Worm (Caenorhabditis elegans) whole organism, L1 larva: Measurements from ENCODE around the gene Y41D4B.4.

Source experiments
- C04F5.9 ChIP-seq: sonication (generic microtip); optimal IDR thresholded peaks from 2 replicates; lab custom pipeline; 2016; ENCODE audit warnings: missing genetic modification characterization, missing compliant biosample characterization
- C16A3.4 ChIP-seq: fragments of 150-350 bp; optimal IDR thresholded peaks from 2 replicates; lab custom pipeline; 2014; ENCODE audit warnings: missing biosample characterization, missing genetic modification characterization
- aly-2 ChIP-seq: fragments of 150-350 bp; optimal IDR thresholded peaks from 2 replicates; lab custom pipeline; 2014; ENCODE audit warnings: missing biosample characterization, missing genetic modification characterization
- ama-1 ChIP-seq: fragments of 150-350 bp; optimal IDR thresholded peaks from 2 replicates; lab custom pipeline; 2014
- blmp-1 ChIP-seq: fragments of 150-350 bp; optimal IDR thresholded peaks from 2 replicates; lab custom pipeline; 2014; ENCODE audit warnings: missing biosample characterization, missing genetic modification characterization
- ceh-63 ChIP-seq: fragments of 200-800 bp; sonication (Bioruptor generic); optimal IDR thresholded peaks from 2 replicates; lab custom pipeline; 2018; ENCODE audit warnings: mild to moderate bottlenecking, missing genetic modification characterization, missing compliant biosample characterization
- ceh-8 ChIP-seq: fragments of 200-800 bp; sonication (Bioruptor generic); optimal IDR thresholded peaks from 2 replicates; lab custom pipeline; 2018; ENCODE audit warnings: mild to moderate bottlenecking, missing genetic modification characterization, moderate library complexity, missing compliant biosample characterization
- ceh-82 ChIP-seq, 3 experiments: fragments of 150-350 bp in 1 of 3; sonication (generic microtip) in 2 of 3; optimal IDR thresholded peaks; 2 replicates each; lab custom pipeline; 2014 to 2017; ENCODE audit warnings: missing biosample characterization in 3 of 3, missing genetic modification characterization in 3 of 3
- ceh-90 ChIP-seq: sonication (generic microtip); optimal IDR thresholded peaks from 2 replicates; lab custom pipeline; 2016; ENCODE audit warnings: missing genetic modification characterization, missing compliant biosample characterization
- dsc-1 ChIP-seq: sonication (generic microtip); optimal IDR thresholded peaks from 2 replicates; lab custom pipeline; 2016; ENCODE audit warnings: mild to moderate bottlenecking, missing genetic modification characterization, missing compliant biosample characterization
- egl-13 ChIP-seq: sonication (generic microtip); optimal IDR thresholded peaks from 2 replicates; lab custom pipeline; 2016; ENCODE audit warnings: missing genotype, missing genetic modification reagents, missing genetic modification characterization, missing compliant biosample characterization
- elt-2 ChIP-seq: sonication (generic microtip); optimal IDR thresholded peaks from 2 replicates; lab custom pipeline; 2016; ENCODE audit warnings: missing genetic modification characterization, mild to moderate bottlenecking, inconsistent platforms, missing compliant biosample characterization, missing genetic modification reagents
- ets-5 ChIP-seq: fragments of 200-800 bp; sonication (Bioruptor generic); IDR thresholded peaks from 2 replicates; pipeline ENCODE4 v1.3.6; 2022; ENCODE audit warnings: missing genetic modification characterization, missing compliant biosample characterization
- fkh-10 ChIP-seq: sonication (generic microtip); optimal IDR thresholded peaks from 2 replicates; lab custom pipeline; 2017; ENCODE audit warnings: missing biosample characterization, missing genetic modification reagents, missing genetic modification characterization
- fkh-4 ChIP-seq: sonication (generic microtip); optimal IDR thresholded peaks from 2 replicates; lab custom pipeline; 2016; ENCODE audit warnings: missing compliant biosample characterization, missing genetic modification characterization, borderline replicate concordance
- fos-1 ChIP-seq: fragments of 150-350 bp; optimal IDR thresholded peaks from 2 replicates; lab custom pipeline; 2014; ENCODE audit warnings: missing biosample characterization, missing genetic modification characterization
- grh-1 ChIP-seq: fragments of 200-800 bp; sonication (Bioruptor generic); IDR thresholded peaks from 2 replicates; pipeline ENCODE4 v1.3.6; 2022; ENCODE audit warnings: missing genetic modification reagents, missing genetic modification characterization, missing compliant biosample characterization
- hlh-17 ChIP-seq: fragments of 200-800 bp; sonication (Bioruptor generic); optimal IDR thresholded peaks from 2 replicates; lab custom pipeline; 2018; ENCODE audit warnings: missing genetic modification characterization, mild to moderate bottlenecking, missing compliant biosample characterization, moderate library complexity, borderline replicate concordance
- irx-1 ChIP-seq: sonication (generic microtip); optimal IDR thresholded peaks from 2 replicates; lab custom pipeline; 2016; ENCODE audit warnings: missing genetic modification characterization, missing compliant biosample characterization
- jun-1 ChIP-seq: fragments of 150-350 bp; optimal IDR thresholded peaks from 2 replicates; lab custom pipeline; 2014; ENCODE audit warnings: missing biosample characterization, missing genetic modification reagents, missing genetic modification characterization
- lin-13 ChIP-seq: fragments of 150-350 bp; optimal IDR thresholded peaks from 2 replicates; lab custom pipeline; 2014; ENCODE audit warnings: missing biosample characterization, missing genetic modification reagents, missing genetic modification characterization
- lin-14 ChIP-seq: fragments of 200-800 bp; sonication (Bioruptor generic); optimal IDR thresholded peaks from 2 replicates; lab custom pipeline; 2018; ENCODE audit warnings: mild to moderate bottlenecking, missing genetic modification characterization, moderate library complexity, missing compliant biosample characterization
- lin-15B ChIP-seq: fragments of 150-350 bp; sonication (generic microtip); optimal IDR thresholded peaks from 3 replicates; lab custom pipeline; 2014; ENCODE audit warnings: missing biosample characterization, missing genetic modification characterization
- lin-39 ChIP-seq: fragments of 150-350 bp; optimal IDR thresholded peaks from 2 replicates; lab custom pipeline; 2014; ENCODE audit warnings: missing biosample characterization, missing genetic modification reagents, missing genetic modification characterization
- lir-3 ChIP-seq: sonication (generic microtip); optimal IDR thresholded peaks from 2 replicates; lab custom pipeline; 2016; ENCODE audit warnings: mild to moderate bottlenecking, missing genetic modification characterization, moderate library complexity, missing compliant biosample characterization; ENCODE audit not compliant: poor library complexity
- mdl-1 ChIP-seq, 2 experiments: fragments of 150-350 bp; optimal IDR thresholded peaks; 2 replicates each; lab custom pipeline; 2014 to 2017; ENCODE audit warnings: missing biosample characterization in 2 of 2, missing genetic modification characterization in 2 of 2, inconsistent platforms in 1 of 2
- mep-1 ChIP-seq: fragments of 150-350 bp; optimal IDR thresholded peaks from 2 replicates; lab custom pipeline; 2014; ENCODE audit warnings: missing biosample characterization, missing genetic modification characterization
- nhr-11 ChIP-seq: fragments of 150-350 bp; optimal IDR thresholded peaks from 2 replicates; lab custom pipeline; 2014; ENCODE audit warnings: missing biosample characterization, missing genetic modification characterization
- nhr-12 ChIP-seq: sonication (generic microtip); optimal IDR thresholded peaks from 2 replicates; lab custom pipeline; 2017; ENCODE audit warnings: missing biosample characterization, missing genetic modification characterization
- nhr-20 ChIP-seq: sonication (generic microtip); optimal IDR thresholded peaks from 2 replicates; lab custom pipeline; 2016; ENCODE audit warnings: mild to moderate bottlenecking, missing genetic modification characterization, missing compliant biosample characterization
- nhr-237 ChIP-seq: fragments of 150-350 bp; optimal IDR thresholded peaks from 2 replicates; lab custom pipeline; 2014; ENCODE audit warnings: missing biosample characterization, missing genetic modification characterization
- nhr-47 ChIP-seq: sonication (generic microtip); optimal IDR thresholded peaks from 2 replicates; lab custom pipeline; 2016; ENCODE audit warnings: mild to moderate bottlenecking, missing genetic modification characterization, moderate library complexity, missing compliant biosample characterization
- nhr-71 ChIP-seq: sonication (generic microtip); optimal IDR thresholded peaks from 2 replicates; lab custom pipeline; 2016; ENCODE audit warnings: mild to moderate bottlenecking, missing genetic modification characterization, moderate library complexity, missing compliant biosample characterization
- nhr-77 ChIP-seq: fragments of 150-350 bp; optimal IDR thresholded peaks from 2 replicates; lab custom pipeline; 2014; ENCODE audit warnings: missing biosample characterization, missing genetic modification characterization
- pax-3 ChIP-seq: fragments of 200-800 bp; sonication (Bioruptor generic); optimal IDR thresholded peaks from 2 replicates; lab custom pipeline; 2018; ENCODE audit warnings: mild to moderate bottlenecking, missing genetic modification characterization, moderate library complexity, missing compliant biosample characterization
- rnt-1 ChIP-seq: sonication (generic microtip); optimal IDR thresholded peaks from 2 replicates; lab custom pipeline; 2016; ENCODE audit warnings: mild to moderate bottlenecking, missing genetic modification characterization, moderate library complexity, missing compliant biosample characterization
- snpc-4 ChIP-seq: fragments of 150-350 bp; optimal IDR thresholded peaks from 2 replicates; lab custom pipeline; 2014; ENCODE audit warnings: missing biosample characterization, missing genetic modification characterization
- snu-23 ChIP-seq: sonication (generic microtip); optimal IDR thresholded peaks from 2 replicates; lab custom pipeline; 2016; ENCODE audit warnings: missing genetic modification characterization, missing compliant biosample characterization
- sox-4 ChIP-seq: sonication (generic microtip); optimal IDR thresholded peaks from 2 replicates; lab custom pipeline; 2016; ENCODE audit warnings: missing genetic modification characterization, missing compliant biosample characterization
- sptf-1 ChIP-seq: fragments of 150-350 bp; optimal IDR thresholded peaks from 2 replicates; lab custom pipeline; 2014; ENCODE audit warnings: missing biosample characterization, missing genetic modification characterization
- swsn-7 ChIP-seq: sonication (generic microtip); optimal IDR thresholded peaks from 2 replicates; lab custom pipeline; 2016; ENCODE audit warnings: missing genetic modification characterization, missing compliant biosample characterization
- tbx-2 ChIP-seq: sonication (generic microtip); optimal IDR thresholded peaks from 2 replicates; lab custom pipeline; 2016; ENCODE audit warnings: missing genetic modification characterization, missing compliant biosample characterization
- unc-30 ChIP-seq: sonication (generic microtip); optimal IDR thresholded peaks from 2 replicates; lab custom pipeline; 2017; ENCODE audit warnings: missing biosample characterization, missing genetic modification characterization
- unc-86 ChIP-seq: sonication (generic microtip); optimal IDR thresholded peaks from 2 replicates; lab custom pipeline; 2016; ENCODE audit warnings: missing genetic modification characterization, missing compliant biosample characterization
- unc-98 ChIP-seq: fragments of 200-800 bp; sonication (Bioruptor generic); IDR thresholded peaks from 2 replicates; pipeline ENCODE4 v1.3.6; 2022; ENCODE audit warnings: missing genetic modification characterization, missing compliant biosample characterization
- xbp-1 ChIP-seq: sonication (generic microtip); optimal IDR thresholded peaks from 2 replicates; lab custom pipeline; 2016; ENCODE audit warnings: missing genetic modification characterization, missing compliant biosample characterization
- zip-4 ChIP-seq: fragments of 200-800 bp; sonication (Bioruptor generic); optimal IDR thresholded peaks from 2 replicates; lab custom pipeline; 2018; ENCODE audit warnings: mild to moderate bottlenecking, missing genetic modification characterization, moderate library complexity, missing compliant biosample characterization
- ztf-4 ChIP-seq: fragments of 150-350 bp; optimal IDR thresholded peaks from 2 replicates; lab custom pipeline; 2014; ENCODE audit warnings: missing biosample characterization, missing genetic modification characterization

Gene Y41D4B.4

ce11 chrIV:1709695-1710315, 49.9 kb downstream of the Y41D4B.4 start, which contains the start of the genes pbs-1 and K08D12.3 (continued):
- TF ChIP-seq zip-4 (GFP tag; lab: Kevin White, UChicago): peak; percentile 42
- TF ChIP-seq C04F5.9 (tag; lab: Kevin White, UChicago): no peak
- peak; percentile 73 for TF ChIP-seq dsc-1 (tag; lab: Kevin White, UChicago)
- TF ChIP-seq unc-98: no peak; the same call in 1 of the 2 replicates
- TF ChIP-seq ceh-8 (GFP tag; lab: Kevin White, UChicago): no peak
- TF ChIP-seq fos-1 (tag; lab: Kevin White, UChicago): peak; percentile 31
- TF ChIP-seq tbx-2 (tag; lab: Kevin White, UChicago): peak; percentile 80
- peak; percentile 66 for TF ChIP-seq ztf-4 (tag; lab: Kevin White, UChicago)
- peak; percentile 55 for TF ChIP-seq aly-2
- peak; percentile 89 for TF ChIP-seq mep-1
- TF ChIP-seq ceh-82 (tag; optimal IDR thresholded peaks at IDR 0.05; lab: Kevin White, UChicago): peak; percentile 74 to 84 (median 77)
- TF ChIP-seq fkh-4: no peak
- peak; percentile 42 for TF ChIP-seq irx-1 (tag; lab: Kevin White, UChicago)
- TF ChIP-seq fkh-10 (GFP tag; lab: Kevin White, UChicago): peak; percentile 6
- no peak for TF ChIP-seq sptf-1 (tag; lab: Kevin White, UChicago)
- peak; percentile 60 for TF ChIP-seq egl-13 (tag; lab: Kevin White, UChicago)
- TF ChIP-seq hlh-17 (GFP tag; lab: Kevin White, UChicago): no peak
- TF ChIP-seq C16A3.4: peak; percentile 85
- TF ChIP-seq ama-1 (lab: Kevin White, UChicago): no peak
- TF ChIP-seq nhr-47 (tag; lab: Kevin White, UChicago): peak; percentile 87
- TF ChIP-seq ets-5 (GFP tag; lab: Robert Waterston, UW): no peak
- peak; percentile 71 for TF ChIP-seq unc-86
- peak; percentile 66 for TF ChIP-seq jun-1 (tag; lab: Kevin White, UChicago)
- TF ChIP-seq nhr-20 (tag; lab: Kevin White, UChicago): peak; percentile 81
- TF ChIP-seq pax-3 (tag; lab: Kevin White, UChicago): peak; percentile 61
- TF ChIP-seq lin-39 (tag; lab: Kevin White, UChicago): peak; percentile 73
- peak; percentile 58 for TF ChIP-seq nhr-77 (tag; lab: Kevin White, UChicago)
- TF ChIP-seq swsn-7 (tag; lab: Kevin White, UChicago): peak; percentile 84
- TF ChIP-seq lin-13 (GFP tag; lab: Kevin White, UChicago): peak; percentile 87
- no peak for TF ChIP-seq nhr-12 (tag; lab: Kevin White, UChicago)
- TF ChIP-seq lin-14 (GFP tag; lab: Kevin White, UChicago): peak; percentile 88
- TF ChIP-seq nhr-71 (tag; lab: Kevin White, UChicago): peak; percentile 90
- peak; percentile 72 for TF ChIP-seq blmp-1
- no peak for TF ChIP-seq ceh-63 (GFP tag; lab: Kevin White, UChicago)
- TF ChIP-seq rnt-1 (tag; lab: Kevin White, UChicago): peak; percentile 89
- peak; percentile 52 for TF ChIP-seq snpc-4 (tag; lab: Kevin White, UChicago)
- TF ChIP-seq nhr-237 (tag; lab: Kevin White, UChicago): no peak
- TF ChIP-seq xbp-1 (tag; lab: Kevin White, UChicago): peak; percentile 82
- no peak for TF ChIP-seq sox-4 (tag; lab: Kevin White, UChicago)
- peak; percentile 55 for TF ChIP-seq lir-3 (tag; lab: Kevin White, UChicago)
- no peak for TF ChIP-seq unc-30
- no peak for TF ChIP-seq ceh-90 (tag; lab: Kevin White, UChicago)
- TF ChIP-seq grh-1 (GFP tag; lab: Robert Waterston, UW): peak; percentile 80
- TF ChIP-seq mdl-1 (tag; optimal IDR thresholded peaks at IDR 0.05; lab: Kevin White, UChicago): peak in 1 of 2 experiments; percentile 80
- TF ChIP-seq snu-23 (GFP tag; lab: Kevin White, UChicago): peak; percentile 87
- peak; percentile 33 for TF ChIP-seq elt-2 (tag; lab: Kevin White, UChicago)
- TF ChIP-seq lin-15B (tag; lab: Kevin White, UChicago): peak; percentile 78
- peak; percentile 50 for TF ChIP-seq nhr-11 (tag; lab: Kevin White, UChicago)
